Fruit fly (Drosophila melanogaster) whole organism, embryonic: ENCODE results near the gene CG5191.

ENCODE experiments used
- Awh ChIP-seq: fragments of 200-800 bp; sonication (Bioruptor generic); IDR thresholded peaks from 2 replicates; pipeline ENCODE4, ENCODE4 v1.3.6; 2022; ENCODE audit warnings: missing biosample characterization, missing genetic modification characterization
- Blimp-1 ChIP-seq: fragments of 200-800 bp; sonication (Bioruptor generic); optimal IDR thresholded peaks from 3 replicates; lab custom pipeline; 2018; ENCODE audit warnings: missing biosample characterization, missing genetic modification characterization, mild to moderate bottlenecking, moderate library complexity, missing genetic modification reagents
- CG10147 ChIP-seq: fragments of 200-800 bp; sonication (Bioruptor generic); optimal IDR thresholded peaks from 2 replicates; lab custom pipeline; 2019; ENCODE audit warnings: missing biosample characterization, mild to moderate bottlenecking, missing genetic modification characterization, moderate library complexity
- CG10274 ChIP-seq: fragments of 200-800 bp; sonication (Bioruptor generic); optimal IDR thresholded peaks from 3 replicates; lab custom pipeline; 2017; ENCODE audit warnings: missing biosample characterization, mild to moderate bottlenecking, missing genetic modification characterization
- CG10654 ChIP-seq: fragments of 200-800 bp; sonication (Bioruptor generic); optimal IDR thresholded peaks from 2 replicates; lab custom pipeline; 2016; ENCODE audit warnings: missing biosample characterization, missing genetic modification characterization
- CG11398 ChIP-seq: fragments of 200-800 bp; sonication (Bioruptor generic); optimal IDR thresholded peaks from 2 replicates; lab custom pipeline; 2016; ENCODE audit warnings: missing biosample characterization, missing genetic modification characterization
- CG12299 ChIP-seq: fragments of 200-800 bp; sonication (Bioruptor generic); optimal IDR thresholded peaks from 2 replicates; lab custom pipeline; 2018; ENCODE audit warnings: missing biosample characterization, mild to moderate bottlenecking, missing genetic modification characterization
- CG13123 ChIP-seq: fragments of 200-800 bp; sonication (Bioruptor generic); optimal IDR thresholded peaks from 2 replicates; lab custom pipeline; 2016; ENCODE audit warnings: missing biosample characterization, missing genetic modification characterization
- CG15479 ChIP-seq: fragments of 200-800 bp; sonication (Bioruptor generic); optimal IDR thresholded peaks from 3 replicates; lab custom pipeline; 2019; ENCODE audit warnings: missing biosample characterization, mild to moderate bottlenecking, missing genetic modification characterization, moderate library complexity
- CG17328 ChIP-seq: fragments of 200-800 bp; sonication (Bioruptor generic); IDR thresholded peaks from 2 replicates; pipeline ENCODE4 v1.3.6; 2022; ENCODE audit warnings: missing biosample characterization, missing genetic modification characterization
- CG18262 ChIP-seq: fragments of 200-800 bp; optimal IDR thresholded peaks from 3 replicates; lab custom pipeline; 2019; ENCODE audit warnings: missing biosample characterization, mild to moderate bottlenecking, missing genetic modification characterization, moderate library complexity
- CG32532 ChIP-seq: fragments of 200-800 bp; sonication (Bioruptor generic); IDR thresholded peaks from 2 replicates; pipeline ENCODE4 v1.3.6; 2022; ENCODE audit warnings: missing biosample characterization, missing genetic modification characterization
- CG32772 ChIP-seq: fragments of 200-800 bp; sonication (Bioruptor generic); IDR thresholded peaks from 2 replicates; pipeline ENCODE4 v1.3.6; 2022; ENCODE audit warnings: missing biosample characterization, missing genetic modification characterization
- CG5245 ChIP-seq: fragments of 200-800 bp; sonication (Bioruptor generic); optimal IDR thresholded peaks from 3 replicates; lab custom pipeline; 2016; ENCODE audit warnings: missing biosample characterization, missing genetic modification characterization
- CG8089 ChIP-seq: fragments of 200-800 bp; sonication (Bioruptor generic); optimal IDR thresholded peaks from 3 replicates; lab custom pipeline; 2016; ENCODE audit warnings: missing biosample characterization, missing genetic modification characterization
- CG9437 ChIP-seq: fragments of 200-800 bp; sonication (Bioruptor generic); optimal IDR thresholded peaks from 2 replicates; lab custom pipeline; 2018; ENCODE audit warnings: missing biosample characterization, mild to moderate bottlenecking, missing genetic modification characterization
- CG9609 ChIP-seq: fragments of 200-800 bp; sonication (Bioruptor generic); optimal IDR thresholded peaks from 3 replicates; lab custom pipeline; 2016; ENCODE audit warnings: missing biosample characterization, missing genetic modification characterization
- CG9932 ChIP-seq: fragments of 200-800 bp; sonication (Bioruptor generic); IDR thresholded peaks from 2 replicates; pipeline ENCODE4 v1.3.6; 2022; ENCODE audit warnings: missing biosample characterization, missing genetic modification characterization
- CkIIα-i1 ChIP-seq: fragments of 200-800 bp; sonication (Bioruptor generic); IDR thresholded peaks from 2 replicates; pipeline ENCODE4 v1.3.6; 2022; ENCODE audit warnings: missing biosample characterization, missing genetic modification characterization
- Dbx ChIP-seq: fragments of 200-800 bp; sonication (Bioruptor generic); IDR thresholded peaks from 3 replicates; pipeline ENCODE4 v1.3.6; 2022; ENCODE audit warnings: missing biosample characterization, missing genetic modification characterization
- GATAe ChIP-seq: fragments of 200-800 bp; sonication (Bioruptor generic); conservative IDR thresholded peaks from 2 replicates; pipeline ENCODE4 v1.3.6; 2022; ENCODE audit warnings: missing biosample characterization, missing genetic modification characterization
- H15 ChIP-seq: fragments of 200-800 bp; sonication (Bioruptor generic); IDR thresholded peaks from 3 replicates; pipeline ENCODE4 v1.3.6; 2022; ENCODE audit warnings: missing biosample characterization, missing genetic modification characterization
- Hr3 ChIP-seq: fragments of 200-800 bp; sonication (Bioruptor generic); optimal IDR thresholded peaks from 3 replicates; lab custom pipeline; 2016; ENCODE audit warnings: missing biosample characterization, missing genetic modification characterization
- Hr39 ChIP-seq: fragments of >200 bp; optimal IDR thresholded peaks from 2 replicates; lab custom pipeline; 2017
- Kr ChIP-seq: fragments of 200-800 bp; sonication (Bioruptor generic); optimal IDR thresholded peaks from 2 replicates; lab custom pipeline; 2017; ENCODE audit warnings: missing biosample characterization, mild to moderate bottlenecking, missing genetic modification characterization
- MBD-R2 ChIP-seq: fragments of 200-800 bp; sonication (Bioruptor generic); IDR thresholded peaks from 2 replicates; pipeline ENCODE4 v1.3.6; 2022; ENCODE audit warnings: missing biosample characterization, missing genetic modification characterization
- Mes4 ChIP-seq: fragments of 200-800 bp; sonication (Bioruptor generic); optimal IDR thresholded peaks from 2 replicates; lab custom pipeline; 2016; ENCODE audit warnings: missing biosample characterization, missing genetic modification characterization
- Nf-YB ChIP-seq: fragments of 200-800 bp; sonication (Bioruptor generic); optimal IDR thresholded peaks from 3 replicates; lab custom pipeline; 2019; ENCODE audit warnings: missing biosample characterization, mild to moderate bottlenecking, missing genetic modification characterization, moderate library complexity
- Optix ChIP-seq: fragments of 200-800 bp; sonication (Bioruptor generic); IDR thresholded peaks from 3 replicates; pipeline ENCODE4 v1.3.6; 2022; ENCODE audit warnings: missing biosample characterization, missing genetic modification characterization
- Rx ChIP-seq: fragments of 200-800 bp; sonication (Bioruptor generic); IDR thresholded peaks from 2 replicates; pipeline ENCODE4 v1.3.6; 2022; ENCODE audit warnings: missing biosample characterization, missing genetic modification characterization
- TFAM ChIP-seq: fragments of 200-800 bp; sonication (Bioruptor generic); optimal IDR thresholded peaks from 2 replicates; lab custom pipeline; 2017; ENCODE audit warnings: missing biosample characterization, missing genetic modification characterization, inconsistent platforms
- ac ChIP-seq: fragments of 200-800 bp; sonication (Bioruptor generic); optimal IDR thresholded peaks from 3 replicates; lab custom pipeline; 2017; ENCODE audit warnings: missing biosample characterization, mild to moderate bottlenecking, missing genetic modification characterization
- ap ChIP-seq: fragments of 200-800 bp; sonication (Bioruptor generic); IDR thresholded peaks from 2 replicates; pipeline ENCODE4 v1.3.6; 2022; ENCODE audit warnings: missing biosample characterization, missing genetic modification characterization
- cato ChIP-seq: fragments of 200-800 bp; sonication (Bioruptor generic); optimal IDR thresholded peaks from 2 replicates; lab custom pipeline; 2016; ENCODE audit warnings: missing biosample characterization, missing genetic modification characterization, borderline replicate concordance
- chm ChIP-seq: fragments of 200-800 bp; sonication (Bioruptor generic); IDR thresholded peaks from 2 replicates; pipeline ENCODE4 v1.3.6; 2022; ENCODE audit warnings: missing biosample characterization, missing genetic modification characterization
- ci ChIP-seq: fragments of 200-800 bp; sonication (Bioruptor generic); IDR thresholded peaks from 3 replicates; pipeline ENCODE4 v1.3.6; 2022; ENCODE audit warnings: missing biosample characterization, missing genetic modification characterization
- jing ChIP-seq: fragments of 200-800 bp; sonication (Bioruptor generic); optimal IDR thresholded peaks from 2 replicates; lab custom pipeline; 2018; ENCODE audit warnings: missing biosample characterization, mild to moderate bottlenecking, missing genetic modification characterization
- jumu ChIP-seq: fragments of 200-800 bp; sonication (Bioruptor generic); optimal IDR thresholded peaks from 3 replicates; lab custom pipeline; 2016; ENCODE audit warnings: missing biosample characterization, missing genetic modification characterization
- ken ChIP-seq: fragments of 200-800 bp; sonication (Bioruptor generic); IDR thresholded peaks from 3 replicates; pipeline ENCODE4 v1.3.6; 2022; ENCODE audit warnings: missing biosample characterization, missing genetic modification characterization
- knrl ChIP-seq: fragments of 200-800 bp; sonication (Bioruptor generic); IDR thresholded peaks from 3 replicates; pipeline ENCODE4 v1.3.6; 2022; ENCODE audit warnings: missing biosample characterization, missing genetic modification characterization; ENCODE audit not compliant: partially characterized antibody
- lmd ChIP-seq: fragments of 200-800 bp; sonication (Bioruptor generic); IDR thresholded peaks from 2 replicates; pipeline ENCODE4 v1.3.6; 2022; ENCODE audit warnings: missing biosample characterization, missing genetic modification characterization
- peb ChIP-seq: fragments of 200-800 bp; sonication (Bioruptor generic); IDR thresholded peaks from 2 replicates; pipeline ENCODE4 v1.3.6; 2022; ENCODE audit warnings: missing biosample characterization, missing genetic modification characterization
- pros ChIP-seq: fragments of 200-800 bp; sonication (Bioruptor generic); optimal IDR thresholded peaks from 3 replicates; lab custom pipeline; 2019; ENCODE audit warnings: missing biosample characterization, mild to moderate bottlenecking, missing genetic modification characterization, moderate library complexity
- sens ChIP-seq: fragments of 200-800 bp; sonication (Bioruptor generic); peaks from one replicate; lab custom pipeline; 2016; ENCODE audit warnings: missing biosample characterization, missing genetic modification characterization
- slp2 ChIP-seq: fragments of 200-800 bp; sonication (Bioruptor generic); optimal IDR thresholded peaks from 2 replicates; lab custom pipeline; 2016; ENCODE audit warnings: missing biosample characterization, missing genetic modification characterization
- ssp ChIP-seq: fragments of 200-800 bp; sonication (Bioruptor generic); IDR thresholded peaks from 2 replicates; pipeline ENCODE4 v1.3.6; 2022; ENCODE audit warnings: missing biosample characterization, missing genetic modification characterization
- tll ChIP-seq, 2 experiments: fragments of 200-800 bp in 1 of 2; fragments of >200 bp in 1 of 2; sonication (Bioruptor generic) in 1 of 2; optimal IDR thresholded peaks; 2 replicates each; lab custom pipeline; 2017 to 2019; ENCODE audit warnings: missing biosample characterization in 2 of 2, missing genetic modification characterization in 2 of 2, mild to moderate bottlenecking in 1 of 2, moderate library complexity in 1 of 2
- trem ChIP-seq: fragments of 200-800 bp; optimal IDR thresholded peaks from 3 replicates; lab custom pipeline; 2019; ENCODE audit warnings: missing biosample characterization, mild to moderate bottlenecking, missing genetic modification characterization, moderate library complexity
- vfl ChIP-seq: fragments of 200-800 bp; sonication (Bioruptor generic); optimal IDR thresholded peaks from 2 replicates; lab custom pipeline; 2016; ENCODE audit warnings: missing biosample characterization, missing genetic modification characterization
- wek ChIP-seq: fragments of 200-800 bp; sonication (Bioruptor generic); optimal IDR thresholded peaks from 3 replicates; lab custom pipeline; 2018; ENCODE audit warnings: missing biosample characterization, mild to moderate bottlenecking, missing genetic modification characterization, moderate library complexity
- zfh2 ChIP-seq: fragments of 200-800 bp; sonication (Bioruptor generic); optimal IDR thresholded peaks from 2 replicates; lab custom pipeline; 2016; ENCODE audit warnings: missing biosample characterization, missing genetic modification characterization

CG5191 gene

DNA sequence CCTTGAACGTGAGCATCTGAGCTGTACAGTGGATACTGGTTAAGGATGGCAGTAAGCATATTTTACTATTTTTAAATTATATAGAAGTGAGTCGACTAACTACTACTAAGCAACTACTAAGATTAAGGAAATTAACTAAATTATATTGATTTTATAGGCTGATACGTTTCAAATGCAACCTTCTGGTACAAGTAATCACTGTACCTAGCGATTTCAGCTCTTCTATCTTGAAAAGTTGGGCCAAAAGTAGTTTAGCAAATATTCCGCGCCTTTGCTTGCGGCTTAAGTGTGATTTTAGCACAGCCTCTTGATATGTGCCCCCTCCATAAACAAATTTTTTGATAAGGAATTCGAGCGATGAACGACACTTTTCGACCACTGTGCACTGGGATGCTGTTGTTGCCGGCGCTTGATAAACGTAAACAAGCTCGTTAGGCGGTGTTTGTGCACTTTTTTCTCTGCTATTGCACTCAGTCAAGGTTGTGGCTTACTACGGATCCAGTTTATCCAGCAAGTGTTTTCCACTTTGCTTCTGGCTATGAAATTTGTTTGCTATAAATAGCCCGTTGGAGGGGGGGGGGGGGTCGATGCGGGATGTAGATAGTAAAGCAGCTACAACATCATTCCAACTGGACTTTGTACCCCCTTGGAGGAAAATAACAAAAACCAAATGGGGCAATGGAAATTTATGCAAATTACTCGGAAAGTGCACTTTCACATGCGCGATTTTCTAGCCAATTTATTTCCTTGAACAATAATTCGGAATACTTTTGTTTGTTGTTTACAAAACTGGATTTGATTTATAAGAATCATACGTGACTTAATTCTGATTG lies 4.2 kb upstream of the CG5191 start (continued):
- TF ChIP-seq wek (GFP tag; lab: Kevin White, UChicago) (no peak), Dbx (GFP tag; lab: Robert Waterston, UW) (peak; percentile 83), Nf-YB (GFP tag; lab: Kevin White, UChicago) (peak; percentile 40), vfl (peak; percentile 9), CG17328 (peak; percentile 62), chm (peak; percentile 53; the same call in 1 of the 2 replicates), pros (no peak), zfh2 (GFP tag; lab: Kevin White, UChicago) (peak; percentile 66), CG32772 (GFP tag; lab: Robert Waterston, UW) (peak; percentile 69), CG18262 (tag; lab: Kevin White, UChicago) (peak; percentile 52), CG9437 (GFP tag; lab: Kevin White, UChicago) (peak; percentile 45), ken (GFP tag; lab: Robert Waterston, UW) (no peak), slp2 (GFP tag; lab: Kevin White, UChicago) (peak; percentile 1), Hr39 (lab: Kevin White, UChicago) (no peak), jing (GFP tag; lab: Kevin White, UChicago) (peak; percentile 4), peb (GFP tag; lab: Robert Waterston, UW) (0 out of 2 replicates have a peak, but pooled peaks have one; percentile 24), CG12299 (peak; percentile 21), CG9932 (GFP tag; lab: Robert Waterston, UW) (peak; percentile 90), Optix (GFP tag; lab: Robert Waterston, UW) (no peak), CG9609 (GFP tag; lab: Kevin White, UChicago) (no peak), H15 (GFP tag; lab: Robert Waterston, UW) (peak; percentile 83), CkIIα-i1 (GFP tag; lab: Robert Waterston, UW) (no peak), jumu (no peak), CG15479 (no peak), CG8089 (GFP tag; lab: Kevin White, UChicago) (no peak), CG10147 (GFP tag; lab: Kevin White, UChicago) (no peak), tll (GFP tag; optimal IDR thresholded peaks at IDR 0.05; lab: Kevin White, UChicago) (no peak), cato (peak; percentile 34), sens (GFP tag; lab: Kevin White, UChicago) (peak; percentile 87), GATAe (GFP tag; lab: Robert Waterston, UW) (peak; percentile 58; the same call in 1 of the 2 replicates), trem (tag; lab: Kevin White, UChicago) (no peak), CG10654 (GFP tag; lab: Kevin White, UChicago) (no peak), Mes4 (GFP tag; lab: Kevin White, UChicago) (no peak), TFAM (GFP tag; lab: Kevin White, UChicago) (no peak), ap (GFP tag; lab: Robert Waterston, UW) (peak; percentile 66), CG13123 (no peak), MBD-R2 (GFP tag; lab: Robert Waterston, UW) (peak; percentile 47; the same call in 1 of the 2 replicates), ac (GFP tag; lab: Kevin White, UChicago) (no peak), CG11398 (GFP tag; lab: Kevin White, UChicago) (no peak), Blimp-1 (GFP tag; lab: Kevin White, UChicago) (peak; percentile 38), Rx (GFP tag; lab: Robert Waterston, UW) (no peak), CG32532 (GFP tag; lab: Robert Waterston, UW) (peak; percentile 92), lmd (GFP tag; lab: Robert Waterston, UW) (peak; percentile 84), Awh (GFP tag; lab: Robert Waterston, UW) (peak; percentile 70), Kr (GFP tag; lab: Kevin White, UChicago) (no peak), ci (GFP tag; lab: Robert Waterston, UW) (no peak), knrl (GFP tag; lab: Robert Waterston, UW) (no peak), CG10274 (GFP tag; lab: Kevin White, UChicago) (no peak), ssp (GFP tag; lab: Robert Waterston, UW) (peak; percentile 33; the same call in 1 of the 2 replicates), CG5245 (GFP tag; lab: Kevin White, UChicago) (peak; percentile 34), Hr3 (peak; percentile 44)
